Fruit fly (Drosophila melanogaster): Measurements from ENCODE around the gene P5CS.

P5CS gene

DNA sequence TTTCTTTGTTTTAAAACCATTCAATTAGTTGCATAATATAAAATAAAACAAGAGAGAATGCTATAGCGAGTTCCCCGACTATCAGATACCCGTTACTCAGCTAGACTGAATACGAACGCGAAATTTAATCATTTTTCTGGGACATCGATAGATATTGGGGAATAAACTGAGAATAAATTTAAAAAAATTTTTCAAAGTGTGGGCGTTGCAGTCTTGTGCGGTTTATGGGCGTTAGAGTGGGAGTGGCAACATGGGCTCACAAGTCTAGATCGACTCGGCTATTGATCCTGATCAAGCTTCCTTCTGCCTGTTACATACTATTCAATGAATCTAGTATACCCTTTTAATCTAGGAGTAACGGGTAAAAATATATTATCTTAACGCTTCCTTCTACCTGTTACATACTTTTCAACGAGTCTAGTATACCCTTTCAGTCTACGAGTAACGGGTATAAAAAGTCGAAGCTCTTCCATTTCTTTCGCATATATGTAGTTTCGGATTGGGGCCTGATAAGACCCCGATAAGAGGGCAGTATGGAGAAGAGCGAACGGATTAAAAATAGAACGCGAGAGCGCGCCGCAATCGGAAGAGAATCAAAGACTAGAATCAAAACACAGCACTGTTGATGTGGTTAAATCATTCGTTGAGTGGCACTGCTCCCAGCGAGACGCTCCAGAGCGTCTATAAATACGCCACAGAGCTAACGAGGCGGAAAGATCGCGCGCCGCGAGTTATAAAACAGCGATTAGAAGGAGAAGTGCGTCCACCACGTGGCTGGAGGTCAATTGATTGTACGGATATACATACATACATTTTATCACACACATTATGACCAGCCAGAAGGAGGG lies 17.1 kb upstream of the P5CS start, which contains the start of gene CG7458 (continued):
- TF ChIP-seq crc (GFP tag; optimal IDR thresholded peaks at IDR 0.05) (peak; percentile 14), Dbx (GFP tag; IDR thresholded peaks at IDR 0.05) (0 out of 3 replicates have a peak, but pooled peaks have one; percentile 25), D19A (tag; optimal IDR thresholded peaks at IDR 0.05) (peak; percentile 43), Meics (GFP tag; optimal IDR thresholded peaks at IDR 0.05) (peak; percentile 70), CG10431 (GFP tag; optimal IDR thresholded peaks at IDR 0.05) (no peak), CG5953 (GFP tag; IDR thresholded peaks at IDR 0.05) (no peak), NC2α (GFP tag; optimal IDR thresholded peaks at IDR 0.05) (no peak), CG17359 (tag; optimal IDR thresholded peaks at IDR 0.05) (peak; percentile 36), CG2116 (GFP tag; optimal IDR thresholded peaks at IDR 0.05) (no peak), Ada2b (GFP tag; IDR thresholded peaks at IDR 0.05) (peak; percentile 51), CG18619 (GFP tag; optimal IDR thresholded peaks at IDR 0.05) (peak; percentile 49), CG34376 (GFP tag; optimal IDR thresholded peaks at IDR 0.05) (peak; percentile 95), CG31224 (GFP tag; IDR thresholded peaks at IDR 0.05) (peak; percentile 50; the same call in 1 of the 2 replicates), D (optimal IDR thresholded peaks at IDR 0.05) (no peak), D (GFP tag; optimal IDR thresholded peaks at IDR 0.05) (peak; percentile 59), nerfin-2 (GFP tag; IDR thresholded peaks at IDR 0.05; ENCODE audit: partially characterized antibody) (0 out of 2 replicates have a peak, but pooled peaks have one; percentile 38), CoRest (tag; optimal IDR thresholded peaks at IDR 0.05) (peak; percentile 72), CG1529 (GFP tag; optimal IDR thresholded peaks at IDR 0.05) (peak; percentile 37), Stat92E (GFP tag; optimal IDR thresholded peaks at IDR 0.05) (no peak), CG7372 (GFP tag; IDR thresholded peaks at IDR 0.05) (no peak), fd64A (GFP tag; optimal IDR thresholded peaks at IDR 0.05) (no peak), CG13775 (GFP tag; optimal IDR thresholded peaks at IDR 0.05) (peak; percentile 38), jigr1 (GFP tag; IDR thresholded peaks at IDR 0.05) (no peak), slp2 (GFP tag; optimal IDR thresholded peaks at IDR 0.05) (peak; percentile 49), PHDP (tag; optimal IDR thresholded peaks at IDR 0.05) (peak; percentile 37), CG10147 (GFP tag; optimal IDR thresholded peaks at IDR 0.05) (no peak), dysf (GFP tag; IDR thresholded peaks at IDR 0.05) (peak; percentile 66; the same call in 2 of the 3 replicates), Hr3 (GFP tag; optimal IDR thresholded peaks at IDR 0.05) (peak; percentile 46), grau (tag; optimal IDR thresholded peaks at IDR 0.05) (peak; percentile 63), CG8478 (optimal IDR thresholded peaks at IDR 0.05) (no peak), Vsx1 (GFP tag; optimal IDR thresholded peaks at IDR 0.05) (peak; percentile 22), CG9215 (GFP tag; IDR thresholded peaks at IDR 0.05) (peak; percentile 45; the same call in 1 of the 2 replicates), lola (GFP tag; optimal IDR thresholded peaks at IDR 0.05) (peak in 1 of 3 experiments; percentile 41), CG18764 (GFP tag; optimal IDR thresholded peaks at IDR 0.05) (peak; percentile 15), Opbp (GFP tag; IDR thresholded peaks at IDR 0.05; ENCODE audit: partially characterized antibody) (no peak), Usf (GFP tag; optimal IDR thresholded peaks at IDR 0.05) (peak; percentile 49), CG6272 (GFP tag; IDR thresholded peaks at IDR 0.05) (no peak), CG12071 (GFP tag; optimal IDR thresholded peaks at IDR 0.05) (peak; percentile 8), dmrt99B (tag; optimal IDR thresholded peaks at IDR 0.05) (peak; percentile 61), CG32767 (GFP tag; IDR thresholded peaks at IDR 0.05) (no peak), CG4707 (GFP tag; optimal IDR thresholded peaks at IDR 0.05) (no peak), CG10366 (GFP tag; IDR thresholded peaks at IDR 0.05) (no peak), CG4424 (GFP tag; optimal IDR thresholded peaks at IDR 0.05) (peak; percentile 62), cas (GFP tag; IDR thresholded peaks at IDR 0.05) (no peak), CG7357 (GFP tag; IDR thresholded peaks at IDR 0.05) (0 out of 3 replicates have a peak, but pooled peaks have one; percentile 28), pita (GFP tag; optimal IDR thresholded peaks at IDR 0.05) (no peak), dmrt11E (tag; optimal IDR thresholded peaks at IDR 0.05) (peak; percentile 29), ems (GFP tag; optimal IDR thresholded peaks at IDR 0.05) (peak; percentile 48), nerfin-1 (tag; optimal IDR thresholded peaks at IDR 0.05) (no peak)

Data from whole organism, embryonic.